Fruit fly (Drosophila melanogaster): Measurements from ENCODE around the gene Mst57Db.
A peak's percentile ranks its signal among the peaks of the same experiment; 100 is the strongest.

- no peak for TF ChIP-seq EcR (GFP tag; optimal IDR thresholded peaks at IDR 0.05)
- peak; percentile 82 for TF ChIP-seq Ets98B (GFP tag; IDR thresholded peaks at IDR 0.05)
- TF ChIP-seq CG8159 (tag; optimal IDR thresholded peaks at IDR 0.05), result peak; percentile 19
- peak; percentile 70 for TF ChIP-seq CG32121 (GFP tag; IDR thresholded peaks at IDR 0.05)
- no peak for TF ChIP-seq CG34367 (tag; optimal IDR thresholded peaks at IDR 0.05)
- TF ChIP-seq fd96Ca (GFP tag; IDR thresholded peaks at IDR 0.05), result no peak
Measured at dm6 chr3R:25879324-25879766, 48.6 kb upstream of the Mst57Db start.

Measured in whole organism, pupa.